Fruit fly (Drosophila melanogaster): ENCODE measurements around the gene shps.
A peak's percentile ranks its signal among the peaks of the same experiment; 100 is the strongest.

Gene shps

DNA sequence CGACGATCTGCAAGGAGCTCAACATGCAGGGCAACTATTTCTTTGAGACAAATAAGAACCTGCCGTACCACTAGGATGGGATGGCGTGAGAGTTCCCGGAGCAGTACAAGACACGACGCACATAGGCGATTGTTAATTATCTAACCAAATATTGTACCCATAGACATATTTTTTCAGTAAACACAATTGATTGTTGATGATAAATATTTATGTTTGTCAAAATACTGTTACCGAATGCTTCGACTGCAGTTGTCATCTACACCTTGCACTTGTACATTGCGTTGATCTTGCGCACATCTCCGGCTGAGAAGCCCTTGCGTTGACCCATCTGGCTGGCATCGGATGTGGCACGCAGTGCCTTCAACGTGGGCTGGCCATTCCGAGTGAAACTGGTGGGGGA, 13.8 kb downstream of the shps start (continued):
- no peak for TF ChIP-seq CG7786 (GFP tag; optimal IDR thresholded peaks at IDR 0.05)
- TF ChIP-seq Fer3 (tag; optimal IDR thresholded peaks at IDR 0.05), result no peak
- peak; percentile 11 for TF ChIP-seq dmrt99B (tag; optimal IDR thresholded peaks at IDR 0.05)
- peak; percentile 18 for TF ChIP-seq Nf-YB (GFP tag; optimal IDR thresholded peaks at IDR 0.05)
- peak; percentile 48 for TF ChIP-seq gsb-n (tag; optimal IDR thresholded peaks at IDR 0.05)
- no peak for TF ChIP-seq btn (GFP tag; optimal IDR thresholded peaks at IDR 0.05)
- no peak for TF ChIP-seq ssp (GFP tag; IDR thresholded peaks at IDR 0.05)
- TF ChIP-seq CG4282 (GFP tag; optimal IDR thresholded peaks at IDR 0.05), result no peak
- TF ChIP-seq Drgx (GFP tag; IDR thresholded peaks at IDR 0.05), result no peak
- TF ChIP-seq Mes4 (GFP tag; optimal IDR thresholded peaks at IDR 0.05), result no peak
- no peak for TF ChIP-seq CG18599 (GFP tag; optimal IDR thresholded peaks at IDR 0.05)
- TF ChIP-seq CG12942 (GFP tag; optimal IDR thresholded peaks at IDR 0.05), result no peak
- no peak for TF ChIP-seq CG1832 (GFP tag; optimal IDR thresholded peaks at IDR 0.05)
- peak; percentile 52 for TF ChIP-seq HLHmδ (GFP tag; optimal IDR thresholded peaks at IDR 0.05)
- no peak for TF ChIP-seq CG16813 (GFP tag; IDR thresholded peaks at IDR 0.05; ENCODE audit: partially characterized antibody)
- TF ChIP-seq CG32532 (GFP tag; IDR thresholded peaks at IDR 0.05), result no peak
- no peak for TF ChIP-seq CG5953 (GFP tag; IDR thresholded peaks at IDR 0.05)
- no peak for TF ChIP-seq bowl (GFP tag; IDR thresholded peaks at IDR 0.05)
- peak; percentile 23 for TF ChIP-seq oc (tag; optimal IDR thresholded peaks at IDR 0.05)
- no peak for TF ChIP-seq Mrtf (GFP tag; IDR thresholded peaks at IDR 0.05)
- TF ChIP-seq CG16815 (GFP tag; optimal IDR thresholded peaks at IDR 0.05), result no peak
- TF ChIP-seq pfk (GFP tag; optimal IDR thresholded peaks at IDR 0.05), result no peak
- no peak for TF ChIP-seq Hr51 (GFP tag; optimal IDR thresholded peaks at IDR 0.05)
- no peak for TF ChIP-seq sr (GFP tag; IDR thresholded peaks at IDR 0.05)
- peak; percentile 47 for TF ChIP-seq CG12071 (GFP tag; optimal IDR thresholded peaks at IDR 0.05)
- no peak for TF ChIP-seq lilli (GFP tag; optimal IDR thresholded peaks at IDR 0.05)
- TF ChIP-seq CG2678 (tag; optimal IDR thresholded peaks at IDR 0.05), result peak; percentile 60
- no peak for TF ChIP-seq CG4424 (GFP tag; optimal IDR thresholded peaks at IDR 0.05)
- TF ChIP-seq kah (GFP tag; optimal IDR thresholded peaks at IDR 0.05), result no peak
- TF ChIP-seq grn (GFP tag; optimal IDR thresholded peaks at IDR 0.05), result no peak
- TF ChIP-seq CG10543 (GFP tag; optimal IDR thresholded peaks at IDR 0.05), result no peak
- TF ChIP-seq CG1647 (GFP tag; optimal IDR thresholded peaks at IDR 0.05), result no peak
- no peak for TF ChIP-seq crol (GFP tag; IDR thresholded peaks at IDR 0.05)
- TF ChIP-seq Rx (GFP tag; IDR thresholded peaks at IDR 0.05), result no peak
- no peak for TF ChIP-seq Fer2 (tag; optimal IDR thresholded peaks at IDR 0.05)
- no peak for TF ChIP-seq Doc3 (GFP tag; IDR thresholded peaks at IDR 0.05; ENCODE audit: partially characterized antibody)
- TF ChIP-seq CG4854 (GFP tag; optimal IDR thresholded peaks at IDR 0.05), result no peak
- no peak for TF ChIP-seq Ssrp (tag; optimal IDR thresholded peaks at IDR 0.05)
- peak; percentile 33 for TF ChIP-seq salm (tag; optimal IDR thresholded peaks at IDR 0.05)
- TF ChIP-seq az2 (GFP tag; optimal IDR thresholded peaks at IDR 0.05), result no peak
- no peak for TF ChIP-seq Stat92E (GFP tag; optimal IDR thresholded peaks at IDR 0.05)
- no peak for TF ChIP-seq tio (GFP tag; optimal IDR thresholded peaks at IDR 0.05)
- no peak for TF ChIP-seq CG9437 (GFP tag; optimal IDR thresholded peaks at IDR 0.05)
- no peak for TF ChIP-seq CG13123 (GFP tag; optimal IDR thresholded peaks at IDR 0.05)
- TF ChIP-seq CG18011 (GFP tag; optimal IDR thresholded peaks at IDR 0.05), result no peak
- TF ChIP-seq bigmax (GFP tag; optimal IDR thresholded peaks at IDR 0.05), result no peak
- TF ChIP-seq Taf1 (GFP tag; IDR thresholded peaks at IDR 0.05), result no peak
- no peak for TF ChIP-seq toy (GFP tag; IDR thresholded peaks at IDR 0.05)
- TF ChIP-seq GATAe (GFP tag; conservative IDR thresholded peaks at IDR 0.05), result no peak
- no peak for TF ChIP-seq psq (GFP tag; optimal IDR thresholded peaks at IDR 0.05)
- no peak for TF ChIP-seq sc (optimal IDR thresholded peaks at IDR 0.05)
- TF ChIP-seq sc (GFP tag; optimal IDR thresholded peaks at IDR 0.05), result peak; percentile 10

Measured in whole organism, embryonic.